Fruit fly (Drosophila melanogaster) whole organism, embryonic: Measurements from ENCODE around the gene CG11975.

Experiments
- Ada2b ChIP-seq: fragments of 200-800 bp; sonication (Bioruptor generic); IDR thresholded peaks from 2 replicates; pipeline ENCODE4 v1.3.6; 2022; ENCODE audit warnings: missing biosample characterization, missing genetic modification characterization
- Asciz ChIP-seq: fragments of 200-800 bp; sonication (Bioruptor generic); optimal IDR thresholded peaks from 2 replicates; lab custom pipeline; 2017; ENCODE audit warnings: missing biosample characterization, mild to moderate bottlenecking, missing genetic modification characterization, missing genetic modification reagents
- Atf-2 ChIP-seq: fragments of 200-800 bp; sonication (Bioruptor generic); optimal IDR thresholded peaks from 2 replicates; lab custom pipeline; 2016; ENCODE audit warnings: missing biosample characterization, missing genetic modification characterization
- CG11085 ChIP-seq: fragments of 200-800 bp; sonication (Bioruptor generic); IDR thresholded peaks from 2 replicates; pipeline ENCODE4 v1.3.6; 2022; ENCODE audit warnings: missing biosample characterization, missing genetic modification characterization
- CG13123 ChIP-seq: fragments of 200-800 bp; sonication (Bioruptor generic); optimal IDR thresholded peaks from 2 replicates; lab custom pipeline; 2016; ENCODE audit warnings: missing biosample characterization, missing genetic modification characterization
- CG13894 ChIP-seq: fragments of 200-800 bp; sonication (Bioruptor generic); optimal IDR thresholded peaks from 3 replicates; lab custom pipeline; 2018; ENCODE audit warnings: missing biosample characterization, mild to moderate bottlenecking, missing genetic modification characterization, moderate library complexity
- CG14667 ChIP-seq: fragments of 200-800 bp; sonication (Bioruptor generic); IDR thresholded peaks from 2 replicates; pipeline ENCODE4 v1.3.6; 2022; ENCODE audit warnings: missing biosample characterization, missing genetic modification characterization
- CG17328 ChIP-seq: fragments of 200-800 bp; sonication (Bioruptor generic); IDR thresholded peaks from 2 replicates; pipeline ENCODE4 v1.3.6; 2022; ENCODE audit warnings: missing biosample characterization, missing genetic modification characterization
- CG17802 ChIP-seq: fragments of 200-800 bp; sonication (Bioruptor generic); optimal IDR thresholded peaks from 2 replicates; lab custom pipeline; 2018; ENCODE audit warnings: missing biosample characterization, mild to moderate bottlenecking, missing genetic modification characterization, moderate library complexity
- CG1792 ChIP-seq: fragments of 200-800 bp; sonication (Bioruptor generic); optimal IDR thresholded peaks from 2 replicates; lab custom pipeline; 2016; ENCODE audit warnings: missing biosample characterization, missing genetic modification characterization
- CG18619 ChIP-seq: fragments of 200-800 bp; sonication (Bioruptor generic); optimal IDR thresholded peaks from 3 replicates; lab custom pipeline; 2017; ENCODE audit warnings: missing biosample characterization, mild to moderate bottlenecking, missing genetic modification characterization
- CG2116 ChIP-seq: fragments of 200-800 bp; sonication (Bioruptor generic); optimal IDR thresholded peaks from 3 replicates; lab custom pipeline; 2018; ENCODE audit warnings: missing biosample characterization, mild to moderate bottlenecking, missing genetic modification characterization
- CG34224 ChIP-seq: fragments of 200-800 bp; sonication (Bioruptor generic); IDR thresholded peaks from 3 replicates; pipeline ENCODE4 v1.3.6; 2022; ENCODE audit warnings: missing biosample characterization, missing genetic modification characterization; ENCODE audit not compliant: partially characterized antibody
- CG6683 ChIP-seq: fragments of 200-800 bp; sonication (Bioruptor generic); optimal IDR thresholded peaks from 2 replicates; lab custom pipeline; 2017; ENCODE audit warnings: missing biosample characterization, mild to moderate bottlenecking, missing genetic modification characterization, missing genetic modification reagents
- CG7372 ChIP-seq: fragments of 200-800 bp; sonication (Bioruptor generic); IDR thresholded peaks from 2 replicates; pipeline ENCODE4 v1.3.6; 2022; ENCODE audit warnings: missing biosample characterization, missing genetic modification characterization
- CG8359 ChIP-seq: fragments of 200-800 bp; sonication (Bioruptor generic); optimal IDR thresholded peaks from 2 replicates; lab custom pipeline; 2017; ENCODE audit warnings: missing biosample characterization, mild to moderate bottlenecking, missing genetic modification characterization, borderline replicate concordance
- Dbx ChIP-seq: fragments of 200-800 bp; sonication (Bioruptor generic); IDR thresholded peaks from 3 replicates; pipeline ENCODE4 v1.3.6; 2022; ENCODE audit warnings: missing biosample characterization, missing genetic modification characterization
- Dref ChIP-seq: fragments of 200-800 bp; sonication (Bioruptor generic); IDR thresholded peaks from 2 replicates; pipeline ENCODE4 v1.3.6; 2022; ENCODE audit warnings: missing biosample characterization, missing genetic modification characterization
- Drgx ChIP-seq: fragments of 200-800 bp; sonication (Bioruptor generic); IDR thresholded peaks from 2 replicates; pipeline ENCODE4 v1.3.6; 2022; ENCODE audit warnings: missing biosample characterization, missing genetic modification characterization
- Eip74EF ChIP-seq, 2 experiments: fragments of 200-800 bp in 1 of 2; fragments of >200 bp in 1 of 2; sonication (Bioruptor generic) in 1 of 2; optimal IDR thresholded peaks; 2 replicates each; lab custom pipeline; 2017 to 2019; ENCODE audit warnings: missing biosample characterization in 2 of 2, missing genetic modification characterization in 2 of 2, mild to moderate bottlenecking in 1 of 2, moderate library complexity in 1 of 2
- HLH4C ChIP-seq: fragments of 200-800 bp; sonication (Bioruptor generic); IDR thresholded peaks from 3 replicates; pipeline ENCODE4 v1.3.6; 2022; ENCODE audit warnings: missing biosample characterization, missing genetic modification characterization; ENCODE audit not compliant: partially characterized antibody
- Max ChIP-seq: fragments of 200-800 bp; sonication (Bioruptor generic); optimal IDR thresholded peaks from 2 replicates; lab custom pipeline; 2016; ENCODE audit warnings: missing biosample characterization, mild to moderate bottlenecking, missing genetic modification characterization
- NK7.1 ChIP-seq: fragments of 200-800 bp; sonication (Bioruptor generic); optimal IDR thresholded peaks from 3 replicates; lab custom pipeline; 2016; ENCODE audit warnings: missing biosample characterization, missing genetic modification characterization
- Nf-YB ChIP-seq: fragments of 200-800 bp; sonication (Bioruptor generic); optimal IDR thresholded peaks from 3 replicates; lab custom pipeline; 2019; ENCODE audit warnings: missing biosample characterization, mild to moderate bottlenecking, missing genetic modification characterization, moderate library complexity
- Pdp1 ChIP-seq, 2 experiments: fragments of 200-800 bp; sonication (Bioruptor generic); optimal IDR thresholded peaks; 3 replicates each; lab custom pipeline; 2016; ENCODE audit warnings: missing biosample characterization in 2 of 2, missing genetic modification characterization in 2 of 2, mild to moderate bottlenecking in 1 of 2, moderate library complexity in 1 of 2
- Ravus ChIP-seq: fragments of 200-800 bp; sonication (Bioruptor generic); IDR thresholded peaks from 2 replicates; pipeline ENCODE4 v1.3.6; 2022; ENCODE audit warnings: missing biosample characterization, missing genetic modification characterization
- Scr ChIP-seq: fragments of 200-800 bp; sonication (Bioruptor generic); IDR thresholded peaks from 2 replicates; pipeline ENCODE4 v1.3.6; 2022; ENCODE audit warnings: missing biosample characterization, missing genetic modification characterization; ENCODE audit not compliant: partially characterized antibody
- TFAM ChIP-seq: fragments of 200-800 bp; sonication (Bioruptor generic); optimal IDR thresholded peaks from 2 replicates; lab custom pipeline; 2017; ENCODE audit warnings: missing biosample characterization, missing genetic modification characterization, inconsistent platforms
- Xbp1 ChIP-seq: fragments of 200-800 bp; sonication (Bioruptor generic); optimal IDR thresholded peaks from 3 replicates; lab custom pipeline; 2016; ENCODE audit warnings: missing biosample characterization, mild to moderate bottlenecking, missing genetic modification characterization
- cg ChIP-seq: fragments of 200-800 bp; sonication (Bioruptor generic); optimal IDR thresholded peaks from 3 replicates; lab custom pipeline; 2019; ENCODE audit warnings: missing biosample characterization, mild to moderate bottlenecking, missing genetic modification characterization, moderate library complexity
- chn ChIP-seq: fragments of 200-800 bp; sonication (Bioruptor generic); optimal IDR thresholded peaks from 2 replicates; lab custom pipeline; 2016; ENCODE audit warnings: missing biosample characterization, missing genetic modification characterization
- croc ChIP-seq: fragments of 200-800 bp; sonication (Bioruptor generic); conservative IDR thresholded peaks from 3 replicates; pipeline ENCODE4 v1.3.6; 2022; ENCODE audit warnings: missing biosample characterization, missing genetic modification characterization
- crp ChIP-seq, 2 experiments: fragments of 200-800 bp; sonication (Bioruptor generic); optimal IDR thresholded peaks; 2 replicates in 1 of 2; 3 replicates in 1 of 2; lab custom pipeline; 2017; ENCODE audit warnings: missing biosample characterization in 2 of 2, missing genetic modification characterization in 2 of 2, mild to moderate bottlenecking in 1 of 2, moderate library complexity in 1 of 2
- eve ChIP-seq, 2 experiments: fragments of >200 bp; optimal IDR thresholded peaks; 2 replicates each; lab custom pipeline; 2017; ENCODE audit warnings: missing biosample characterization in 2 of 2, missing genetic modification characterization in 2 of 2
- gcm2 ChIP-seq: fragments of 200-800 bp; sonication (Bioruptor generic); optimal IDR thresholded peaks from 2 replicates; lab custom pipeline; 2016; ENCODE audit warnings: missing biosample characterization, missing genetic modification characterization
- gro ChIP-seq: fragments of 200-800 bp; sonication (Bioruptor generic); optimal IDR thresholded peaks from 2 replicates; lab custom pipeline; 2016; ENCODE audit warnings: missing biosample characterization, missing genetic modification characterization
- gsb ChIP-seq: fragments of 200-800 bp; sonication (Bioruptor generic); IDR thresholded peaks from 2 replicates; pipeline ENCODE4 v1.3.6; 2022; ENCODE audit warnings: missing biosample characterization, missing genetic modification characterization
- h ChIP-seq: fragments of >200 bp; optimal IDR thresholded peaks from 2 replicates; lab custom pipeline; 2017
- jigr1 ChIP-seq: fragments of 200-800 bp; sonication (Bioruptor generic); IDR thresholded peaks from 3 replicates; pipeline ENCODE4 v1.3.6; 2022; ENCODE audit warnings: missing biosample characterization, missing genetic modification characterization
- lmd ChIP-seq: fragments of 200-800 bp; sonication (Bioruptor generic); IDR thresholded peaks from 2 replicates; pipeline ENCODE4 v1.3.6; 2022; ENCODE audit warnings: missing biosample characterization, missing genetic modification characterization
- mld ChIP-seq: fragments of 200-800 bp; sonication (Bioruptor generic); IDR thresholded peaks from 3 replicates; pipeline ENCODE4 v1.3.6; 2022; ENCODE audit warnings: missing biosample characterization, missing genetic modification characterization; ENCODE audit not compliant: partially characterized antibody
- nmo ChIP-seq: fragments of 200-800 bp; sonication (Bioruptor generic); optimal IDR thresholded peaks from 2 replicates; lab custom pipeline; 2018; ENCODE audit warnings: missing biosample characterization, mild to moderate bottlenecking, missing genetic modification characterization, moderate library complexity
- oc ChIP-seq: fragments of 200-800 bp; sonication (Bioruptor generic); optimal IDR thresholded peaks from 2 replicates; lab custom pipeline; 2018; ENCODE audit warnings: missing biosample characterization, mild to moderate bottlenecking, missing genetic modification characterization, moderate library complexity
- odd ChIP-seq: fragments of 200-800 bp; sonication (Bioruptor generic); optimal IDR thresholded peaks from 2 replicates; lab custom pipeline; 2017; ENCODE audit warnings: missing biosample characterization, mild to moderate bottlenecking, missing genetic modification characterization
- pfk ChIP-seq: fragments of 200-800 bp; sonication (Bioruptor generic); optimal IDR thresholded peaks from 2 replicates; lab custom pipeline; 2018; ENCODE audit warnings: missing biosample characterization, mild to moderate bottlenecking, missing genetic modification characterization, moderate library complexity
- pita ChIP-seq: fragments of 200-800 bp; sonication (Bioruptor generic); optimal IDR thresholded peaks from 2 replicates; lab custom pipeline; 2017; ENCODE audit warnings: missing biosample characterization, mild to moderate bottlenecking, missing genetic modification characterization
- pnt ChIP-seq: fragments of 200-800 bp; sonication (Bioruptor generic); optimal IDR thresholded peaks from 3 replicates; lab custom pipeline; 2016; ENCODE audit warnings: missing biosample characterization, missing genetic modification characterization
- sd ChIP-seq: fragments of 200-800 bp; sonication (Bioruptor generic); optimal IDR thresholded peaks from 3 replicates; lab custom pipeline; 2018; ENCODE audit warnings: missing biosample characterization, mild to moderate bottlenecking, missing genetic modification characterization, moderate library complexity
- so ChIP-seq: fragments of 200-800 bp; sonication (Bioruptor generic); IDR thresholded peaks from 3 replicates; pipeline ENCODE4 v1.3.6; 2022; ENCODE audit warnings: missing biosample characterization, missing genetic modification characterization
- ssp ChIP-seq: fragments of 200-800 bp; sonication (Bioruptor generic); IDR thresholded peaks from 2 replicates; pipeline ENCODE4 v1.3.6; 2022; ENCODE audit warnings: missing biosample characterization, missing genetic modification characterization
- twi ChIP-seq: fragments of 200-800 bp; optimal IDR thresholded peaks from 2 replicates; lab custom pipeline; 2019; ENCODE audit warnings: missing biosample characterization, mild to moderate bottlenecking, missing genetic modification characterization, moderate library complexity

The CG11975 gene

DNA sequence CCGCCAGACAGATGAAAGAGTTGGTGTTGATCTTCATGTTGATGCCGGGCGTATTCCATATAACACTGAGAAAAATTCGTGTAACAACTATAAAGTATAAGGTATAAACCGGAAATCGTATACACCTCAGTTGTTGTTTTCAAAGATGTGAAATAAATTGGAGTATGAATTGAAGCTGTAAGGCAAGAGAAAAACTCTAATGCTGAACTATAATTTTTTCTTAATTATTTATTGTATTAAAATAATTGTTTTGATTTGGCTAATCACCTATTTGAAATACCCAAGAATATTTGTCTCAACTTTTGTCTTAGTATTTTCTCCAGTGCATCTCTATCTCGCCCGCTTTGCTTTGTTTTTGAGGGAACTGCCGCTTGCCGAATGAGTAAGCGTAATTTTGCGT, 32.7 kb upstream of the CG11975 start (continued):
- TF ChIP-seq gro (GFP tag; lab: Kevin White, UChicago): no peak
- peak; percentile 45 for TF ChIP-seq lmd (GFP tag; lab: Robert Waterston, UW)
- TF ChIP-seq Drgx (GFP tag; lab: Robert Waterston, UW): 0 out of 2 replicates have a peak, but pooled peaks have one; percentile 9
- no peak for TF ChIP-seq pnt (GFP tag; lab: Kevin White, UChicago)
- no peak for TF ChIP-seq Max (GFP tag; lab: Kevin White, UChicago)
- TF ChIP-seq nmo (GFP tag; lab: Kevin White, UChicago): peak; percentile 66
- TF ChIP-seq pfk (GFP tag; lab: Kevin White, UChicago): no peak
- TF ChIP-seq so (GFP tag; lab: Robert Waterston, UW): peak; percentile 35; the same call in 1 of the 3 replicates
- TF ChIP-seq Atf-2 (GFP tag; lab: Kevin White, UChicago): no peak
- peak in 1 of 2 experiments; percentile 32 for TF ChIP-seq eve (GFP tag; optimal IDR thresholded peaks at IDR 0.05; lab: Kevin White, UChicago)
- TF ChIP-seq CG1792: no peak
- TF ChIP-seq CG14667: no peak
- TF ChIP-seq mld: no peak
- TF ChIP-seq odd (GFP tag; lab: Kevin White, UChicago): peak; percentile 6
- TF ChIP-seq Ada2b (GFP tag; lab: Robert Waterston, UW): peak; percentile 40; the same call in 1 of the 2 replicates
- peak; percentile 40 for TF ChIP-seq oc (tag; lab: Kevin White, UChicago)
- no peak for TF ChIP-seq NK7.1 (GFP tag; lab: Kevin White, UChicago)
- TF ChIP-seq twi (tag; lab: Kevin White, UChicago): peak; percentile 5
- TF ChIP-seq CG18619: peak; percentile 32
- no peak for TF ChIP-seq CG34224 (GFP tag; lab: Robert Waterston, UW)
- no peak for TF ChIP-seq CG13894 (tag; lab: Kevin White, UChicago)
- no peak for TF ChIP-seq h (lab: Kevin White, UChicago)
- TF ChIP-seq CG6683 (GFP tag; lab: Kevin White, UChicago): no peak
- no peak for TF ChIP-seq croc (GFP tag; lab: Robert Waterston, UW)
- no peak for TF ChIP-seq ssp (GFP tag; lab: Robert Waterston, UW)
- no peak for TF ChIP-seq cg (GFP tag; lab: Kevin White, UChicago)
- peak; percentile 62 for TF ChIP-seq Xbp1 (GFP tag; lab: Kevin White, UChicago)
- TF ChIP-seq Asciz (GFP tag; lab: Kevin White, UChicago): peak; percentile 68
- no peak for TF ChIP-seq CG7372
- no peak for TF ChIP-seq crp (GFP tag; optimal IDR thresholded peaks at IDR 0.05; lab: Kevin White, UChicago)
- TF ChIP-seq CG2116 (GFP tag; lab: Kevin White, UChicago): no peak
- TF ChIP-seq pita: no peak
- TF ChIP-seq chn (GFP tag; lab: Kevin White, UChicago): no peak
- peak; percentile 48; the same call in 1 of the 2 replicates for TF ChIP-seq CG17328
- TF ChIP-seq CG11085: no peak
- peak; percentile 11 for TF ChIP-seq sd
- peak; percentile 23 for TF ChIP-seq Nf-YB (GFP tag; lab: Kevin White, UChicago)
- TF ChIP-seq Pdp1 (GFP tag; optimal IDR thresholded peaks at IDR 0.05; lab: Kevin White, UChicago): no peak
- no peak for TF ChIP-seq TFAM (GFP tag; lab: Kevin White, UChicago)
- TF ChIP-seq jigr1 (GFP tag; lab: Robert Waterston, UW): no peak
- TF ChIP-seq Dbx (GFP tag; lab: Robert Waterston, UW): no peak
- peak; percentile 8 for TF ChIP-seq CG13123 (GFP tag; lab: Kevin White, UChicago)
- no peak for TF ChIP-seq Dref (GFP tag; lab: Robert Waterston, UW)
- no peak for TF ChIP-seq Scr
- TF ChIP-seq CG8359 (GFP tag; lab: Kevin White, UChicago): peak; percentile 27
- TF ChIP-seq Ravus (GFP tag; lab: Robert Waterston, UW): no peak
- no peak for TF ChIP-seq CG17802 (tag; lab: Kevin White, UChicago)
- peak; percentile 33; the same call in 1 of the 2 replicates for TF ChIP-seq gsb
- TF ChIP-seq Eip74EF (GFP tag; optimal IDR thresholded peaks at IDR 0.05; lab: Kevin White, UChicago): peak in 1 of 2 experiments; percentile 67
- TF ChIP-seq HLH4C (GFP tag; lab: Robert Waterston, UW): no peak
- TF ChIP-seq gcm2 (GFP tag; lab: Kevin White, UChicago): no peak
